Fruit fly (Drosophila melanogaster) whole organism, embryonic: ENCODE measurements around the gene CG34305.
A peak's percentile ranks its signal among the peaks of the same experiment; 100 is the strongest.

ENCODE experiments used
- Awh ChIP-seq: fragments of 200-800 bp; sonication (Bioruptor generic); IDR thresholded peaks from 2 replicates; pipeline ENCODE4, ENCODE4 v1.3.6; 2022; ENCODE audit warnings: missing biosample characterization, missing genetic modification characterization
- B-H1 ChIP-seq: fragments of 200-800 bp; sonication (Bioruptor generic); IDR thresholded peaks from 3 replicates; pipeline ENCODE4 v1.3.6; 2022; ENCODE audit warnings: missing biosample characterization, missing genetic modification characterization
- Bdp1 ChIP-seq: fragments of 200-800 bp; sonication (Bioruptor generic); optimal IDR thresholded peaks from 3 replicates; lab custom pipeline; 2016; ENCODE audit warnings: missing biosample characterization, missing genetic modification characterization
- Bteb2 ChIP-seq: fragments of 200-800 bp; sonication (Bioruptor generic); optimal IDR thresholded peaks from 2 replicates; lab custom pipeline; 2016; ENCODE audit warnings: missing biosample characterization, missing genetic modification characterization
- C15 ChIP-seq: fragments of 200-800 bp; sonication (Bioruptor generic); IDR thresholded peaks from 3 replicates; pipeline ENCODE4 v1.3.6; 2022; ENCODE audit warnings: missing biosample characterization, missing genetic modification characterization
- CG10274 ChIP-seq: fragments of 200-800 bp; sonication (Bioruptor generic); optimal IDR thresholded peaks from 3 replicates; lab custom pipeline; 2017; ENCODE audit warnings: missing biosample characterization, mild to moderate bottlenecking, missing genetic modification characterization
- CG10321 ChIP-seq: fragments of 200-800 bp; sonication (Bioruptor generic); IDR thresholded peaks from 2 replicates; pipeline ENCODE4 v1.3.6; 2022; ENCODE audit warnings: missing biosample characterization, missing genetic modification characterization
- CG10462 ChIP-seq: fragments of 200-800 bp; sonication (Bioruptor generic); optimal IDR thresholded peaks from 2 replicates; lab custom pipeline; 2016; ENCODE audit warnings: missing biosample characterization, missing genetic modification characterization
- CG10654 ChIP-seq: fragments of 200-800 bp; sonication (Bioruptor generic); optimal IDR thresholded peaks from 2 replicates; lab custom pipeline; 2016; ENCODE audit warnings: missing biosample characterization, missing genetic modification characterization
- CG10979 ChIP-seq: fragments of 200-800 bp; sonication (Bioruptor generic); optimal IDR thresholded peaks from 2 replicates; lab custom pipeline; 2018; ENCODE audit warnings: missing biosample characterization, mild to moderate bottlenecking, missing genetic modification characterization, moderate library complexity
- CG11093 ChIP-seq: fragments of 200-800 bp; sonication (Bioruptor generic); IDR thresholded peaks from 3 replicates; pipeline ENCODE4 v1.3.6; 2022; ENCODE audit warnings: missing biosample characterization, missing genetic modification characterization
- CG11695 ChIP-seq: fragments of 200-800 bp; sonication (Bioruptor generic); IDR thresholded peaks from 3 replicates; pipeline ENCODE4 v1.3.6; 2022; ENCODE audit warnings: missing biosample characterization, missing genetic modification characterization
- CG12299 ChIP-seq: fragments of 200-800 bp; sonication (Bioruptor generic); optimal IDR thresholded peaks from 2 replicates; lab custom pipeline; 2018; ENCODE audit warnings: missing biosample characterization, mild to moderate bottlenecking, missing genetic modification characterization
- CG14860 ChIP-seq: fragments of 200-800 bp; sonication (Bioruptor generic); IDR thresholded peaks from 3 replicates; pipeline ENCODE4 v1.3.6; 2022; ENCODE audit warnings: missing biosample characterization, missing genetic modification characterization; ENCODE audit not compliant: partially characterized antibody
- CG15073 ChIP-seq: fragments of 200-800 bp; sonication (Bioruptor generic); optimal IDR thresholded peaks from 2 replicates; lab custom pipeline; 2016; ENCODE audit warnings: missing biosample characterization, missing genetic modification characterization
- CG17186 ChIP-seq: fragments of 200-800 bp; sonication (Bioruptor generic); optimal IDR thresholded peaks from 3 replicates; lab custom pipeline; 2017; ENCODE audit warnings: missing biosample characterization, missing genetic modification reagents, missing genetic modification characterization
- CG2678 ChIP-seq: fragments of 200-800 bp; sonication (Bioruptor generic); optimal IDR thresholded peaks from 3 replicates; lab custom pipeline; 2019; ENCODE audit warnings: missing biosample characterization, mild to moderate bottlenecking, missing genetic modification characterization, moderate library complexity
- CG2712 ChIP-seq: fragments of 200-800 bp; optimal IDR thresholded peaks from 3 replicates; lab custom pipeline; 2019; ENCODE audit warnings: missing biosample characterization, mild to moderate bottlenecking, missing genetic modification characterization, moderate library complexity
- CG31224 ChIP-seq: fragments of 200-800 bp; sonication (Bioruptor generic); IDR thresholded peaks from 2 replicates; pipeline ENCODE4 v1.3.6; 2022; ENCODE audit warnings: missing biosample characterization, missing genetic modification characterization
- CG34224 ChIP-seq: fragments of 200-800 bp; sonication (Bioruptor generic); IDR thresholded peaks from 3 replicates; pipeline ENCODE4 v1.3.6; 2022; ENCODE audit warnings: missing biosample characterization, missing genetic modification characterization; ENCODE audit not compliant: partially characterized antibody
- CG34376 ChIP-seq: fragments of 200-800 bp; sonication (Bioruptor generic); optimal IDR thresholded peaks from 2 replicates; lab custom pipeline; 2018; ENCODE audit warnings: missing biosample characterization, mild to moderate bottlenecking, missing genetic modification characterization
- CG3995 ChIP-seq: fragments of 200-800 bp; sonication (Bioruptor generic); optimal IDR thresholded peaks from 3 replicates; lab custom pipeline; 2016; ENCODE audit warnings: missing biosample characterization, missing genetic modification characterization
- CG43689 ChIP-seq: fragments of 200-800 bp; sonication (Bioruptor generic); IDR thresholded peaks from 2 replicates; pipeline ENCODE4 v1.3.6; 2022; ENCODE audit warnings: missing biosample characterization, missing genetic modification characterization
- CG4424 ChIP-seq: fragments of 200-800 bp; sonication (Bioruptor generic); optimal IDR thresholded peaks from 3 replicates; lab custom pipeline; 2016; ENCODE audit warnings: missing biosample characterization, missing genetic modification characterization
- CG6254 ChIP-seq: fragments of 200-800 bp; sonication (Bioruptor generic); optimal IDR thresholded peaks from 3 replicates; lab custom pipeline; 2017; ENCODE audit warnings: mild to moderate bottlenecking, missing biosample characterization, missing genetic modification reagents, missing genetic modification characterization
- CG6791 ChIP-seq: fragments of 200-800 bp; sonication (Bioruptor generic); IDR thresholded peaks from 3 replicates; pipeline ENCODE4 v1.3.6; 2022; ENCODE audit warnings: missing biosample characterization, missing genetic modification characterization; ENCODE audit not compliant: partially characterized antibody
- CG7928 ChIP-seq: fragments of 200-800 bp; sonication (Bioruptor generic); optimal IDR thresholded peaks from 2 replicates; lab custom pipeline; 2017; ENCODE audit warnings: missing biosample characterization, mild to moderate bottlenecking, missing genetic modification characterization
- CG7987 ChIP-seq: fragments of 200-800 bp; sonication (Bioruptor generic); optimal IDR thresholded peaks from 2 replicates; lab custom pipeline; 2018; ENCODE audit warnings: missing biosample characterization, mild to moderate bottlenecking, missing genetic modification characterization, moderate library complexity
- CG9727 ChIP-seq: fragments of 200-800 bp; sonication (Bioruptor generic); optimal IDR thresholded peaks from 3 replicates; lab custom pipeline; 2017; ENCODE audit warnings: missing biosample characterization, mild to moderate bottlenecking, missing genetic modification characterization
- CHES-1-like ChIP-seq: fragments of 200-800 bp; sonication (Bioruptor generic); optimal IDR thresholded peaks from 2 replicates; lab custom pipeline; 2016; ENCODE audit warnings: missing biosample characterization, missing genetic modification characterization
- CTCF ChIP-seq: fragments of 200-800 bp; sonication (Bioruptor generic); optimal IDR thresholded peaks from 2 replicates; lab custom pipeline; 2017; ENCODE audit warnings: missing biosample characterization, mild to moderate bottlenecking, missing genetic modification characterization, moderate library complexity
- D19B ChIP-seq: fragments of 200-800 bp; sonication (Bioruptor generic); optimal IDR thresholded peaks from 2 replicates; lab custom pipeline; 2017; ENCODE audit warnings: missing biosample characterization, mild to moderate bottlenecking, missing genetic modification characterization
- Dp ChIP-seq: fragments of 200-800 bp; sonication (Bioruptor generic); optimal IDR thresholded peaks from 2 replicates; lab custom pipeline; 2018; ENCODE audit warnings: missing biosample characterization, mild to moderate bottlenecking, missing genetic modification characterization, moderate library complexity
- Drgx ChIP-seq: fragments of 200-800 bp; sonication (Bioruptor generic); IDR thresholded peaks from 2 replicates; pipeline ENCODE4 v1.3.6; 2022; ENCODE audit warnings: missing biosample characterization, missing genetic modification characterization
- ERR ChIP-seq: fragments of 200-800 bp; sonication (Bioruptor generic); optimal IDR thresholded peaks from 2 replicates; lab custom pipeline; 2016; ENCODE audit warnings: missing biosample characterization, missing genetic modification characterization
- Ets65A ChIP-seq: fragments of 200-800 bp; sonication (Bioruptor generic); peaks from one replicate; lab custom pipeline; 2016; ENCODE audit warnings: missing biosample characterization, missing genetic modification characterization
- Gsc ChIP-seq: fragments of 200-800 bp; sonication (Bioruptor generic); IDR thresholded peaks from 2 replicates; pipeline ENCODE4 v1.3.6; 2022; ENCODE audit warnings: missing biosample characterization, missing genetic modification characterization
- HLH4C ChIP-seq: fragments of 200-800 bp; sonication (Bioruptor generic); IDR thresholded peaks from 3 replicates; pipeline ENCODE4 v1.3.6; 2022; ENCODE audit warnings: missing biosample characterization, missing genetic modification characterization; ENCODE audit not compliant: partially characterized antibody
- Mad ChIP-seq: fragments of 200-800 bp; sonication (Bioruptor generic); optimal IDR thresholded peaks from 2 replicates; lab custom pipeline; 2016; ENCODE audit warnings: missing biosample characterization, missing genetic modification characterization
- Neu2 ChIP-seq: fragments of 200-800 bp; sonication (Bioruptor generic); optimal IDR thresholded peaks from 3 replicates; lab custom pipeline; 2016; ENCODE audit warnings: missing biosample characterization, missing genetic modification characterization, borderline replicate concordance
- ac ChIP-seq: fragments of 200-800 bp; sonication (Bioruptor generic); optimal IDR thresholded peaks from 3 replicates; lab custom pipeline; 2017; ENCODE audit warnings: missing biosample characterization, mild to moderate bottlenecking, missing genetic modification characterization
- amos ChIP-seq: fragments of 200-800 bp; sonication (Bioruptor generic); IDR thresholded peaks from 2 replicates; pipeline ENCODE4 v1.3.6; 2022; ENCODE audit warnings: missing biosample characterization, missing genetic modification characterization; ENCODE audit not compliant: partially characterized antibody
- chif ChIP-seq, 2 experiments: fragments of 200-800 bp; sonication (Bioruptor generic); optimal IDR thresholded peaks; 3 replicates each; lab custom pipeline; 2016; ENCODE audit warnings: missing biosample characterization in 2 of 2, missing genetic modification characterization in 2 of 2
- emc ChIP-seq: fragments of 200-800 bp; sonication (Bioruptor generic); optimal IDR thresholded peaks from 2 replicates; lab custom pipeline; 2016; ENCODE audit warnings: missing biosample characterization, missing genetic modification characterization
- gce ChIP-seq: fragments of 200-800 bp; sonication (Bioruptor generic); IDR thresholded peaks from 3 replicates; pipeline ENCODE4 v1.3.6; 2022; ENCODE audit warnings: missing biosample characterization, missing genetic modification characterization
- mld ChIP-seq: fragments of 200-800 bp; sonication (Bioruptor generic); IDR thresholded peaks from 3 replicates; pipeline ENCODE4 v1.3.6; 2022; ENCODE audit warnings: missing biosample characterization, missing genetic modification characterization; ENCODE audit not compliant: partially characterized antibody
- sqz ChIP-seq: fragments of 200-800 bp; sonication (Bioruptor generic); optimal IDR thresholded peaks from 3 replicates; lab custom pipeline; 2018; ENCODE audit warnings: missing biosample characterization, mild to moderate bottlenecking, missing genetic modification characterization
- ssp ChIP-seq: fragments of 200-800 bp; sonication (Bioruptor generic); IDR thresholded peaks from 2 replicates; pipeline ENCODE4 v1.3.6; 2022; ENCODE audit warnings: missing biosample characterization, missing genetic modification characterization
- stwl ChIP-seq: fragments of 200-800 bp; sonication (Bioruptor generic); optimal IDR thresholded peaks from 3 replicates; lab custom pipeline; 2018; ENCODE audit warnings: missing biosample characterization, mild to moderate bottlenecking, missing genetic modification characterization, moderate library complexity
- twi ChIP-seq: fragments of 200-800 bp; optimal IDR thresholded peaks from 2 replicates; lab custom pipeline; 2019; ENCODE audit warnings: missing biosample characterization, mild to moderate bottlenecking, missing genetic modification characterization, moderate library complexity
- vfl ChIP-seq: fragments of 200-800 bp; sonication (Bioruptor generic); optimal IDR thresholded peaks from 2 replicates; lab custom pipeline; 2016; ENCODE audit warnings: missing biosample characterization, missing genetic modification characterization
- wor ChIP-seq: fragments of 200-800 bp; sonication (Bioruptor generic); IDR thresholded peaks from 2 replicates; pipeline ENCODE4 v1.3.6; 2022; ENCODE audit warnings: missing biosample characterization, missing genetic modification characterization

The CG34305 gene

DNA sequence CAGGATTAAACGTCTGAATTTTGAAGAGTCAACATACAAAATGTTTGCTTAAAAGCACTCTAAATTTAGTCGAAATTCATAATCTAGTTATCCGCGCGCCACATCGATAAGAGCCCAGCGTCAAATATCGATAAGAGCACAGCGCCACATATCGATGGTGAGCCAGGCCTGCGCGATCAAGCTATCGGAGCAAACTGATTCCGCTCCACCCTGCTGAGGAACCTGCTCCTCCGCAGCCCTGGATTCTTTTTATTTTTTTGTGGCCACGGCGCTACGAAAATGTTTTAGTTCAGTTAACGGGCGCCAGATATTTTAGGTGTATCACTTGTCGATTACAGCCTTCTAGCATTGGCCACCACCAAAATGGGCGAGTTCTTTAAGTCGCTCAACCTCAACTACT lies 22.2 kb downstream of the CG34305 start (continued):
- TF ChIP-seq CG10462 (GFP tag; lab: Kevin White, UChicago) (no peak), CG2712 (peak; percentile 60), ssp (GFP tag; lab: Robert Waterston, UW) (peak; percentile 48; the same call in 1 of the 2 replicates), CG9727 (GFP tag; lab: Kevin White, UChicago) (peak; percentile 20), CG11093 (GFP tag; lab: Robert Waterston, UW) (no peak), CG31224 (GFP tag; lab: Robert Waterston, UW) (no peak), Bteb2 (GFP tag; lab: Kevin White, UChicago) (no peak), ac (GFP tag; lab: Kevin White, UChicago) (no peak), CG6791 (GFP tag; lab: Robert Waterston, UW) (peak; percentile 99), CG34224 (GFP tag; lab: Robert Waterston, UW) (peak; percentile 99), CG4424 (GFP tag; lab: Kevin White, UChicago) (no peak), CG43689 (GFP tag; lab: Robert Waterston, UW) (no peak), twi (tag; lab: Kevin White, UChicago) (no peak), CG7987 (GFP tag; lab: Kevin White, UChicago) (peak; percentile 22), CG10654 (GFP tag; lab: Kevin White, UChicago) (peak; percentile 8), chif (GFP tag; optimal IDR thresholded peaks at IDR 0.05; lab: Kevin White, UChicago) (peak; percentile 7 to 17), Gsc (no peak), wor (GFP tag; lab: Robert Waterston, UW) (no peak), emc (GFP tag; lab: Kevin White, UChicago) (peak; percentile 30), D19B (no peak), CG15073 (GFP tag; lab: Kevin White, UChicago) (no peak), Ets65A (GFP tag; lab: Kevin White, UChicago) (peak; percentile 87), CTCF (peak; percentile 68), sqz (GFP tag; lab: Kevin White, UChicago) (no peak), Bdp1 (GFP tag; lab: Kevin White, UChicago) (no peak), stwl (tag; lab: Kevin White, UChicago) (peak; percentile 58), CG10321 (no peak), C15 (GFP tag; lab: Robert Waterston, UW) (no peak), CG7928 (GFP tag; lab: Kevin White, UChicago) (peak; percentile 99), vfl (peak; percentile 19), CG12299 (tag; lab: Kevin White, UChicago) (peak; percentile 32), CG10979 (tag; lab: Kevin White, UChicago) (peak; percentile 4), amos (GFP tag; lab: Robert Waterston, UW) (peak; percentile 99), Neu2 (GFP tag; lab: Kevin White, UChicago) (no peak), ERR (GFP tag; lab: Kevin White, UChicago) (peak; percentile 50), Mad (peak; percentile 31), gce (GFP tag; lab: Robert Waterston, UW) (no peak), CG34376 (peak; percentile 51), Awh (GFP tag; lab: Robert Waterston, UW) (no peak), CG17186 (peak; percentile 94), CG10274 (GFP tag; lab: Kevin White, UChicago) (no peak), CG11695 (GFP tag; lab: Robert Waterston, UW) (no peak), B-H1 (GFP tag; lab: Robert Waterston, UW) (no peak), mld (GFP tag; lab: Robert Waterston, UW) (peak; percentile 98), Drgx (GFP tag; lab: Robert Waterston, UW) (0 out of 2 replicates have a peak, but pooled peaks have one; percentile 20), CG6254 (GFP tag; lab: Kevin White, UChicago) (no peak), CG14860 (GFP tag; lab: Robert Waterston, UW) (peak; percentile 96), Dp (GFP tag; lab: Kevin White, UChicago) (peak; percentile 97), HLH4C (GFP tag; lab: Robert Waterston, UW) (peak; percentile 97), CG2678 (tag; lab: Kevin White, UChicago) (no peak), CHES-1-like (GFP tag; lab: Kevin White, UChicago) (peak; percentile 59), CG3995 (GFP tag; lab: Kevin White, UChicago) (peak; percentile 52)
